Worm (Caenorhabditis elegans) whole organism, L2 larva: ENCODE data around the gene srj-57.

ENCODE experiments used
- ama-1 ChIP-seq: fragments of 150-350 bp; optimal IDR thresholded peaks from 2 replicates; lab custom pipeline; 2018; ENCODE audit warnings: inconsistent platforms
- dmd-4 ChIP-seq: sonication (generic microtip); optimal IDR thresholded peaks from 2 replicates; lab custom pipeline; 2017; ENCODE audit warnings: missing biosample characterization, missing genetic modification characterization
- snpc-4 ChIP-seq: fragments of 150-350 bp; optimal IDR thresholded peaks from 2 replicates; lab custom pipeline; 2014; ENCODE audit warnings: missing biosample characterization, missing genetic modification characterization
- unc-55 ChIP-seq: fragments of 150-350 bp; sonication (generic microtip); optimal IDR thresholded peaks from 3 replicates; lab custom pipeline; 2014; ENCODE audit warnings: missing biosample characterization, missing genetic modification reagents, missing genetic modification characterization
- zag-1 ChIP-seq: fragments of 150-350 bp; optimal IDR thresholded peaks from 2 replicates; lab custom pipeline; 2014; ENCODE audit warnings: missing biosample characterization, missing genetic modification characterization
- ztf-11 ChIP-seq: sonication (generic microtip); optimal IDR thresholded peaks from 2 replicates; lab custom pipeline; 2017; ENCODE audit warnings: missing biosample characterization, missing genetic modification characterization

DNA sequence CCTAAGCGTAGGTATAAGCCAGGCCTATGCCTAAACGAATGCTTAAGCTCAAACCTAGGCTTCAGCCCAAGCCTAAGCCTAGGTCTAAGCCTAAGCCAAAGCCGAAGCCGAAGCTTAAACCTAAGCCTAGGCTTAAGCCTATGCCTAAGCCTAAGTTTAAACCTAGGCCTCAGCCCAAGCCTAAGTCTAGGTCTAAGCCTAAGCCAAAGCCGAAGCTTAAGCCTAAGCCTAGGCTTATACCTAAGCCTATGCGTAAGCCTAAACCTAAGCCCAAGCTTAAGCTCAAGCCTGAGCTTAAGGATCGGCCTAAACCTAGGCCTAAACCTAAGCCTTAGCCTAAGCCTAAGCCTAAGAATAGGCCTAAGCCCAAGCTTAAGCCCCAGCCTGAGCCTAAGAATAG lies 29.4 kb downstream of the srj-57 start:
- TF ChIP-seq zag-1 (no peak), ama-1 (lab: Kevin White, UChicago) (no peak), snpc-4 (no peak), unc-55 (no peak), ztf-11 (tag; lab: Kevin White, UChicago) (no peak), dmd-4 (tag; lab: Kevin White, UChicago) (no peak)
